Fruit fly (Drosophila melanogaster) whole organism, embryonic: ENCODE data around the gene alpha-Spec.

ENCODE experiments used
- Awh ChIP-seq: fragments of 200-800 bp; sonication (Bioruptor generic); IDR thresholded peaks from 2 replicates; pipeline ENCODE4, ENCODE4 v1.3.6; 2022; ENCODE audit warnings: missing biosample characterization, missing genetic modification characterization
- CG10321 ChIP-seq: fragments of 200-800 bp; sonication (Bioruptor generic); IDR thresholded peaks from 2 replicates; pipeline ENCODE4 v1.3.6; 2022; ENCODE audit warnings: missing biosample characterization, missing genetic modification characterization
- CG12104 ChIP-seq: fragments of 200-800 bp; sonication (Bioruptor generic); optimal IDR thresholded peaks from 3 replicates; lab custom pipeline; 2016; ENCODE audit warnings: missing biosample characterization, missing genetic modification characterization
- CG12391 ChIP-seq: fragments of 200-800 bp; sonication (Bioruptor generic); optimal IDR thresholded peaks from 3 replicates; lab custom pipeline; 2018; ENCODE audit warnings: missing biosample characterization, mild to moderate bottlenecking, missing genetic modification characterization, moderate library complexity
- CG13296 ChIP-seq: fragments of 200-800 bp; sonication (Bioruptor generic); optimal IDR thresholded peaks from 3 replicates; lab custom pipeline; 2018; ENCODE audit warnings: missing biosample characterization, mild to moderate bottlenecking, missing genetic modification characterization
- CG18619 ChIP-seq: fragments of 200-800 bp; sonication (Bioruptor generic); optimal IDR thresholded peaks from 3 replicates; lab custom pipeline; 2017; ENCODE audit warnings: missing biosample characterization, mild to moderate bottlenecking, missing genetic modification characterization
- CG33557 ChIP-seq: fragments of 200-800 bp; sonication (Bioruptor generic); optimal IDR thresholded peaks from 2 replicates; lab custom pipeline; 2019; ENCODE audit warnings: missing biosample characterization, mild to moderate bottlenecking, missing genetic modification characterization, moderate library complexity
- CG43689 ChIP-seq: fragments of 200-800 bp; sonication (Bioruptor generic); IDR thresholded peaks from 2 replicates; pipeline ENCODE4 v1.3.6; 2022; ENCODE audit warnings: missing biosample characterization, missing genetic modification characterization
- CG7928 ChIP-seq: fragments of 200-800 bp; sonication (Bioruptor generic); optimal IDR thresholded peaks from 2 replicates; lab custom pipeline; 2017; ENCODE audit warnings: missing biosample characterization, mild to moderate bottlenecking, missing genetic modification characterization
- CG7963 ChIP-seq: fragments of 200-800 bp; sonication (Bioruptor generic); IDR thresholded peaks from 3 replicates; pipeline ENCODE4 v1.3.6; 2022; ENCODE audit warnings: missing biosample characterization, missing genetic modification characterization; ENCODE audit not compliant: partially characterized antibody
- CG8281 ChIP-seq: fragments of 200-800 bp; sonication (Bioruptor generic); optimal IDR thresholded peaks from 2 replicates; lab custom pipeline; 2018; ENCODE audit warnings: missing biosample characterization, mild to moderate bottlenecking, missing genetic modification characterization, moderate library complexity
- CG8388 ChIP-seq: fragments of 200-800 bp; sonication (Bioruptor generic); optimal IDR thresholded peaks from 2 replicates; lab custom pipeline; 2019; ENCODE audit warnings: missing biosample characterization, mild to moderate bottlenecking, missing genetic modification characterization, moderate library complexity
- CG9609 ChIP-seq: fragments of 200-800 bp; sonication (Bioruptor generic); optimal IDR thresholded peaks from 3 replicates; lab custom pipeline; 2016; ENCODE audit warnings: missing biosample characterization, missing genetic modification characterization
- CG9797 ChIP-seq: fragments of 200-800 bp; sonication (Bioruptor generic); optimal IDR thresholded peaks from 3 replicates; lab custom pipeline; 2018; ENCODE audit warnings: missing biosample characterization, mild to moderate bottlenecking, missing genetic modification characterization
- CrebB ChIP-seq: fragments of 200-800 bp; sonication (Bioruptor generic); optimal IDR thresholded peaks from 3 replicates; lab custom pipeline; 2018; ENCODE audit warnings: missing biosample characterization, mild to moderate bottlenecking, missing genetic modification characterization
- D19A ChIP-seq: fragments of 200-800 bp; optimal IDR thresholded peaks from 3 replicates; lab custom pipeline; 2019; ENCODE audit warnings: missing biosample characterization, mild to moderate bottlenecking, missing genetic modification characterization, moderate library complexity
- Doc3 ChIP-seq: fragments of 200-800 bp; sonication (Bioruptor generic); IDR thresholded peaks from 3 replicates; pipeline ENCODE4 v1.3.6; 2022; ENCODE audit warnings: missing biosample characterization, missing genetic modification characterization; ENCODE audit not compliant: partially characterized antibody
- HLH4C ChIP-seq: fragments of 200-800 bp; sonication (Bioruptor generic); IDR thresholded peaks from 3 replicates; pipeline ENCODE4 v1.3.6; 2022; ENCODE audit warnings: missing biosample characterization, missing genetic modification characterization; ENCODE audit not compliant: partially characterized antibody
- HLHmδ ChIP-seq: fragments of 200-800 bp; sonication (Bioruptor generic); optimal IDR thresholded peaks from 2 replicates; lab custom pipeline; 2018; ENCODE audit warnings: missing biosample characterization, mild to moderate bottlenecking, missing genetic modification characterization, moderate library complexity
- Hmx ChIP-seq: fragments of 200-800 bp; sonication (Bioruptor generic); optimal IDR thresholded peaks from 2 replicates; lab custom pipeline; 2016; ENCODE audit warnings: missing biosample characterization, missing genetic modification characterization
- Lhr ChIP-seq: fragments of 200-800 bp; sonication (Bioruptor generic); optimal IDR thresholded peaks from 3 replicates; lab custom pipeline; 2017; ENCODE audit warnings: mild to moderate bottlenecking, missing biosample characterization, missing genetic modification reagents, missing genetic modification characterization
- Mrtf ChIP-seq: fragments of 200-800 bp; sonication (Bioruptor generic); IDR thresholded peaks from 3 replicates; pipeline ENCODE4 v1.3.6; 2022; ENCODE audit warnings: missing biosample characterization, missing genetic modification characterization
- Sry-β ChIP-seq: fragments of 200-800 bp; sonication (Bioruptor generic); optimal IDR thresholded peaks from 2 replicates; lab custom pipeline; 2018; ENCODE audit warnings: missing biosample characterization, mild to moderate bottlenecking, missing genetic modification characterization, moderate library complexity
- Vsx1 ChIP-seq: fragments of 200-800 bp; sonication (Bioruptor generic); optimal IDR thresholded peaks from 2 replicates; lab custom pipeline; 2017; ENCODE audit warnings: missing biosample characterization, mild to moderate bottlenecking, missing genetic modification characterization, missing genetic modification reagents
- YL-1 ChIP-seq: fragments of 200-800 bp; sonication (Bioruptor generic); optimal IDR thresholded peaks from 3 replicates; lab custom pipeline; 2017; ENCODE audit warnings: missing biosample characterization, mild to moderate bottlenecking, missing genetic modification characterization
- aop ChIP-seq: fragments of 200-800 bp; sonication (Bioruptor generic); IDR thresholded peaks from 2 replicates; pipeline ENCODE4 v1.3.6; 2022; ENCODE audit warnings: missing biosample characterization, missing genetic modification characterization
- cato ChIP-seq: fragments of 200-800 bp; sonication (Bioruptor generic); optimal IDR thresholded peaks from 2 replicates; lab custom pipeline; 2016; ENCODE audit warnings: missing biosample characterization, missing genetic modification characterization, borderline replicate concordance
- ci ChIP-seq: fragments of 200-800 bp; sonication (Bioruptor generic); IDR thresholded peaks from 3 replicates; pipeline ENCODE4 v1.3.6; 2022; ENCODE audit warnings: missing biosample characterization, missing genetic modification characterization
- dimm ChIP-seq: fragments of 200-800 bp; sonication (Bioruptor generic); IDR thresholded peaks from 2 replicates; pipeline ENCODE4 v1.3.6; 2022; ENCODE audit warnings: missing biosample characterization, missing genetic modification characterization
- en ChIP-seq: fragments of 200-800 bp; sonication (Bioruptor generic); optimal IDR thresholded peaks from 2 replicates; lab custom pipeline; 2016; ENCODE audit warnings: missing biosample characterization, missing genetic modification characterization
- gro ChIP-seq: fragments of 200-800 bp; sonication (Bioruptor generic); optimal IDR thresholded peaks from 2 replicates; lab custom pipeline; 2016; ENCODE audit warnings: missing biosample characterization, missing genetic modification characterization
- h ChIP-seq: fragments of >200 bp; optimal IDR thresholded peaks from 2 replicates; lab custom pipeline; 2017
- her ChIP-seq: fragments of 200-800 bp; sonication (Bioruptor generic); optimal IDR thresholded peaks from 2 replicates; lab custom pipeline; 2016; ENCODE audit warnings: missing biosample characterization, missing genetic modification characterization
- kah ChIP-seq: fragments of 200-800 bp; sonication (Bioruptor generic); optimal IDR thresholded peaks from 2 replicates; lab custom pipeline; 2018; ENCODE audit warnings: missing biosample characterization, mild to moderate bottlenecking, missing genetic modification characterization
- lab ChIP-seq: fragments of 200-800 bp; sonication (Bioruptor generic); optimal IDR thresholded peaks from 3 replicates; lab custom pipeline; 2017; ENCODE audit warnings: missing biosample characterization, missing genetic modification characterization, mild to moderate bottlenecking, moderate library complexity, missing genetic modification reagents
- lbe ChIP-seq: fragments of 200-800 bp; sonication (Bioruptor generic); optimal IDR thresholded peaks from 2 replicates; lab custom pipeline; 2016; ENCODE audit warnings: missing biosample characterization, mild to moderate bottlenecking, missing genetic modification characterization
- lmd ChIP-seq: fragments of 200-800 bp; sonication (Bioruptor generic); IDR thresholded peaks from 2 replicates; pipeline ENCODE4 v1.3.6; 2022; ENCODE audit warnings: missing biosample characterization, missing genetic modification characterization
- mam ChIP-seq: fragments of 200-800 bp; sonication (Bioruptor generic); optimal IDR thresholded peaks from 3 replicates; lab custom pipeline; 2016; ENCODE audit warnings: missing biosample characterization, missing genetic modification characterization
- org-1 ChIP-seq: fragments of 200-800 bp; sonication (Bioruptor generic); optimal IDR thresholded peaks from 2 replicates; lab custom pipeline; 2017; ENCODE audit warnings: missing biosample characterization, missing genetic modification characterization
- otp ChIP-seq: fragments of 200-800 bp; sonication (Bioruptor generic); IDR thresholded peaks from 3 replicates; pipeline ENCODE4, ENCODE4 v1.3.6; 2022; ENCODE audit warnings: missing biosample characterization, missing genetic modification characterization
- p53 ChIP-seq: fragments of 200-800 bp; sonication (Bioruptor generic); optimal IDR thresholded peaks from 2 replicates; lab custom pipeline; 2016; ENCODE audit warnings: missing biosample characterization, missing genetic modification characterization
- pb ChIP-seq: fragments of 200-800 bp; sonication (Bioruptor generic); optimal IDR thresholded peaks from 3 replicates; lab custom pipeline; 2016; ENCODE audit warnings: missing biosample characterization, missing genetic modification characterization
- pnt ChIP-seq: fragments of 200-800 bp; sonication (Bioruptor generic); optimal IDR thresholded peaks from 3 replicates; lab custom pipeline; 2016; ENCODE audit warnings: missing biosample characterization, missing genetic modification characterization
- slbo ChIP-seq: fragments of 200-800 bp; sonication (Bioruptor generic); IDR thresholded peaks from 2 replicates; pipeline ENCODE4 v1.3.6; 2022; ENCODE audit warnings: missing biosample characterization, missing genetic modification characterization
- sna ChIP-seq: fragments of 200-800 bp; sonication (Bioruptor generic); IDR thresholded peaks from 2 replicates; pipeline ENCODE4 v1.3.6; 2022; ENCODE audit warnings: missing biosample characterization, missing genetic modification characterization; ENCODE audit not compliant: partially characterized antibody
- tgo ChIP-seq: fragments of 200-800 bp; sonication (Bioruptor generic); IDR thresholded peaks from 3 replicates; pipeline ENCODE4 v1.3.6; 2022; ENCODE audit warnings: missing biosample characterization, missing genetic modification characterization
- tin ChIP-seq: fragments of 200-800 bp; sonication (Bioruptor generic); optimal IDR thresholded peaks from 3 replicates; lab custom pipeline; 2016; ENCODE audit warnings: missing biosample characterization, missing genetic modification characterization
- tx ChIP-seq: fragments of 200-800 bp; sonication (Bioruptor generic); optimal IDR thresholded peaks from 2 replicates; lab custom pipeline; 2016; ENCODE audit warnings: missing biosample characterization, missing genetic modification characterization
- zf30C ChIP-seq: fragments of 200-800 bp; sonication (Bioruptor generic); optimal IDR thresholded peaks from 3 replicates; lab custom pipeline; 2018; ENCODE audit warnings: missing biosample characterization, mild to moderate bottlenecking, missing genetic modification characterization

Gene alpha-Spec

dm6 chr3L:1774713-1775648, 20.1 kb downstream of the alpha-Spec start, which contains the start of the genes CG13933 and PolD2 (continued):
- peak; percentile 92 for TF ChIP-seq lab (GFP tag; lab: Kevin White, UChicago)
- peak; percentile 96 for TF ChIP-seq CG8388
- no peak for TF ChIP-seq Lhr (GFP tag; lab: Kevin White, UChicago)
- TF ChIP-seq tin (GFP tag; lab: Kevin White, UChicago), result peak; percentile 84
- TF ChIP-seq CG8281 (tag; lab: Kevin White, UChicago), result no peak
- TF ChIP-seq CG7928, result peak; percentile 60
- peak; percentile 24 for TF ChIP-seq p53
- TF ChIP-seq Doc3 (GFP tag; lab: Robert Waterston, UW), result peak; percentile 77
- TF ChIP-seq CG12391 (tag; lab: Kevin White, UChicago), result peak; percentile 98
- peak; percentile 43 for TF ChIP-seq kah (GFP tag; lab: Kevin White, UChicago)
- no peak for TF ChIP-seq h (lab: Kevin White, UChicago)
- peak; percentile 98 for TF ChIP-seq otp (GFP tag; lab: Robert Waterston, UW)
- peak; percentile 97 for TF ChIP-seq tgo
- peak; percentile 93 for TF ChIP-seq Awh (GFP tag; lab: Robert Waterston, UW)
- no peak for TF ChIP-seq pb (GFP tag; lab: Kevin White, UChicago)
- peak; percentile 69 for TF ChIP-seq her (GFP tag; lab: Kevin White, UChicago)
- TF ChIP-seq CG9609, result peak; percentile 80
- TF ChIP-seq lmd (GFP tag; lab: Robert Waterston, UW), result peak; percentile 88
- TF ChIP-seq CG10321 (GFP tag; lab: Robert Waterston, UW), result peak; percentile 85
- TF ChIP-seq en (GFP tag; lab: Kevin White, UChicago), result peak; percentile 26
- no peak for TF ChIP-seq zf30C (GFP tag; lab: Kevin White, UChicago)
- TF ChIP-seq Sry-β (GFP tag; lab: Kevin White, UChicago), result peak; percentile 18
- no peak for TF ChIP-seq CG9797 (GFP tag; lab: Kevin White, UChicago)
- TF ChIP-seq lbe (GFP tag; lab: Kevin White, UChicago), result no peak
- TF ChIP-seq HLHmδ, result no peak
- TF ChIP-seq CrebB, result peak; percentile 93
- peak; percentile 99 for TF ChIP-seq ci (GFP tag; lab: Robert Waterston, UW)
- peak; percentile 77 for TF ChIP-seq pnt (GFP tag; lab: Kevin White, UChicago)
- TF ChIP-seq CG33557 (GFP tag; lab: Kevin White, UChicago), result peak; percentile 98
- TF ChIP-seq gro, result no peak
- TF ChIP-seq CG18619 (GFP tag; lab: Kevin White, UChicago), result peak; percentile 97
- TF ChIP-seq slbo (GFP tag; lab: Robert Waterston, UW), result peak; percentile 99
- peak; percentile 88 for TF ChIP-seq org-1 (GFP tag; lab: Kevin White, UChicago)
- no peak for TF ChIP-seq CG13296
- TF ChIP-seq sna (GFP tag; lab: Robert Waterston, UW), result peak; percentile 80
- TF ChIP-seq tx (GFP tag; lab: Kevin White, UChicago), result peak; percentile 83
- peak; percentile 92 for TF ChIP-seq CG12104 (GFP tag; lab: Kevin White, UChicago)
- TF ChIP-seq dimm, result peak; percentile 95
- no peak for TF ChIP-seq Vsx1 (GFP tag; lab: Kevin White, UChicago)
- TF ChIP-seq CG7963, result peak; percentile 81
- peak; percentile 94 for TF ChIP-seq cato (GFP tag; lab: Kevin White, UChicago)
- TF ChIP-seq YL-1, result peak; percentile 86
- TF ChIP-seq HLH4C (GFP tag; lab: Robert Waterston, UW), result peak; percentile 95
- no peak for TF ChIP-seq D19A (tag; lab: Kevin White, UChicago)
- peak; percentile 94 for TF ChIP-seq aop
- TF ChIP-seq Mrtf, result peak; percentile 84
- TF ChIP-seq Hmx (GFP tag; lab: Kevin White, UChicago), result no peak
- peak; percentile 71 for TF ChIP-seq mam (GFP tag; lab: Kevin White, UChicago)
- TF ChIP-seq CG43689 (GFP tag; lab: Robert Waterston, UW), result peak; percentile 97
